Worm (Caenorhabditis elegans): ENCODE measurements around the gene tin-9.2.

tin-9.2 gene

ce11 chrIV:13071445-13071844, 27.4 kb upstream of the tin-9.2 start, which contains the start of gene scl-8:
Gene scl-8 (plus strand): TSS chrIV:13071745.
- TF ChIP-seq cog-1 (tag; optimal IDR thresholded peaks at IDR 0.05), result no peak
- no peak for TF ChIP-seq klf-2 (GFP tag; conservative IDR thresholded peaks at IDR 0.05)
- TF ChIP-seq med-1 (GFP tag; optimal IDR thresholded peaks at IDR 0.05; ENCODE audit: insufficient read depth), result no peak
- TF ChIP-seq T22C8.4 (GFP tag; IDR thresholded peaks at IDR 0.05), result no peak
- no peak for TF ChIP-seq flt-1 (GFP tag; IDR thresholded peaks at IDR 0.05)
- TF ChIP-seq ref-1 (GFP tag; conservative IDR thresholded peaks at IDR 0.05), result no peak
- TF ChIP-seq ztf-29 (GFP tag; IDR thresholded peaks at IDR 0.05), result no peak

DNA sequence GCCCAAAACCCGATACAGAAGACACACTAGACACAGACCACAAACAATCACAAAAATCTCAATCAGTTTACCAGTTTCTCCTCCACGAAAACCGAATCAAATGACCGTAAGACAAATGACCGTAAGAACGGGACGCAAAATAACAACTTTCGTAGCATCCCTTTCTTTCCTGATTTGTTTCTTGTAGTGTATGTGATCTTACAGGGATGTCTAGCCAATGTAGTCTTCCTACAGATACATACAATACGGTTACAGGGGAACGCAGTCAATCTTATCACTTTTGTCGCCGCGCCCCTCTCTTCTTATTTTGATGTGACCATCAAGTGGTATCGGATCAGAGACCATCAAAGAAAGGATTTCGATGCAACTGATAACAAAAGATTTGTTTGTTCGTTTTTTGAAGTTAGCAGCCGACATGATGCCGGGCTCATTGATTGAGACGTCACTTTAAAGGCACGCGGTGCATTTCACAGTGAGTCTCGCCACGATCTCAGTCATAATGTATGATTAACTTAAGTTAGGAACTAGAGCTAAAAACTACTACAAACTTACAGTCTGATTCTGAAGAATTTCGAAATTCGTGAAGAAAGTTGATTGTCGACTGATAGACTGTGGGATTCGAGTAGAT, 23.1 kb upstream of the tin-9.2 start:
- TF ChIP-seq ref-1 (GFP tag; conservative IDR thresholded peaks at IDR 0.05) (no peak), ztf-23 (GFP tag; IDR thresholded peaks at IDR 0.05) (no peak), ztf-29 (GFP tag; IDR thresholded peaks at IDR 0.05) (no peak), flt-1 (GFP tag; IDR thresholded peaks at IDR 0.05) (no peak), klf-2 (GFP tag; conservative IDR thresholded peaks at IDR 0.05) (no peak), cog-1 (tag; optimal IDR thresholded peaks at IDR 0.05) (no peak), tab-1 (GFP tag; IDR thresholded peaks at IDR 0.05) (no peak), T22C8.4 (GFP tag; IDR thresholded peaks at IDR 0.05) (no peak), med-1 (GFP tag; optimal IDR thresholded peaks at IDR 0.05; ENCODE audit: insufficient read depth) (no peak)

DNA sequence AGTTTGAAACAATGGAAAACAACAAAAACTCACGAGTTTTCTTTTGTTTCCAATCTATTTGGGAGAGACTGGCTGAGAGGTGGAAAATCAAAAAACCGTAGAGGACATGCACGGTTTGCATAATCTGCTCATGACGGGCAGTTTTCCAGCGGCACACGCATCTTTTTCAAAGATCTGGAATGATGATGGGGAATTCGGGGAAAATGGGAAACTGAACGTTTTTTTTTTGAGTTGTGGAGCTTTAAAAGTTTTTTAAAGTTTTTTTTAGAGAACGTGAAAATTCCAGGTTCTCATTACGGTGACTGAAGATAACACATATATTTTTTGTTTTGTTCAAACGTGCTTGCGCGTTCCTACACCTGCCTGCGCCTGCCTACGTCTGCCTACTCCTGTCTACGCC, 22.2 kb upstream of the tin-9.2 start, which contains the start of gene C39E9.7:
C39E9.7 (minus strand) TSS at position 101 of the 400 bp plus-strand sequence.
- TF ChIP-seq ztf-29 (GFP tag; IDR thresholded peaks at IDR 0.05) (no peak), ref-1 (GFP tag; conservative IDR thresholded peaks at IDR 0.05) (no peak), T22C8.4 (GFP tag; IDR thresholded peaks at IDR 0.05) (no peak), med-1 (GFP tag; optimal IDR thresholded peaks at IDR 0.05; ENCODE audit: insufficient read depth) (no peak), cog-1 (tag; optimal IDR thresholded peaks at IDR 0.05) (no peak), ztf-23 (GFP tag; IDR thresholded peaks at IDR 0.05) (no peak), tab-1 (GFP tag; IDR thresholded peaks at IDR 0.05) (no peak), flt-1 (GFP tag; IDR thresholded peaks at IDR 0.05) (no peak), klf-2 (GFP tag; conservative IDR thresholded peaks at IDR 0.05) (no peak)

- TF ChIP-seq tab-1 (GFP tag; IDR thresholded peaks at IDR 0.05), result no peak
Measured at ce11 chrIV:13077694-13078093, 21.1 kb upstream of the tin-9.2 start.

DNA sequence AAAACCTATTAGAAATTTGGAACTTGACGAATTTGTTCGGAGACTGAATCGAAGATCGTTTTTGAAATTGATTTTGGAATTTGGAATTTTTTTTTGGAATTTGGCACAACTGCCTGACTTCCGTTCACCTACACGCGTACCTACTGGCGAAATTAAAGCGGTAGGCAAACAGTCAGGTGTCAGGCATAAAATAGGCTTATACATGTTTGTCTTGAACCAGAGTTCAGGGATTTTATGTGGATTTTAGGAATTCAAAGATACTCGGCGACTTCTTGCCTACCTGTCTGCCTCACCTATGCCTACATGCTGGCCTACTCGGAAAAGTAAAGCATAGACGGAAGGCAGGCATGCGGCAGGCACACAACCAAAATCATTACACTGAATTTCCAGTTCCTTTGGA, 20.5 kb upstream of the tin-9.2 start:
- TF ChIP-seq flt-1 (GFP tag; IDR thresholded peaks at IDR 0.05), result no peak
- TF ChIP-seq tab-1 (GFP tag; IDR thresholded peaks at IDR 0.05), result no peak
- no peak for TF ChIP-seq ztf-29 (GFP tag; IDR thresholded peaks at IDR 0.05)
- no peak for TF ChIP-seq T22C8.4 (GFP tag; IDR thresholded peaks at IDR 0.05)
- no peak for TF ChIP-seq ref-1 (GFP tag; conservative IDR thresholded peaks at IDR 0.05)
- TF ChIP-seq ztf-23 (GFP tag; IDR thresholded peaks at IDR 0.05), result no peak
- TF ChIP-seq med-1 (GFP tag; optimal IDR thresholded peaks at IDR 0.05; ENCODE audit: insufficient read depth), result no peak
- no peak for TF ChIP-seq cog-1 (tag; optimal IDR thresholded peaks at IDR 0.05)
- TF ChIP-seq klf-2 (GFP tag; conservative IDR thresholded peaks at IDR 0.05), result no peak

- no peak for TF ChIP-seq tab-1 (GFP tag; IDR thresholded peaks at IDR 0.05)
- no peak for TF ChIP-seq cog-1 (tag; optimal IDR thresholded peaks at IDR 0.05)
- TF ChIP-seq ref-1 (GFP tag; conservative IDR thresholded peaks at IDR 0.05), result no peak
- no peak for TF ChIP-seq ztf-23 (GFP tag; IDR thresholded peaks at IDR 0.05)
- no peak for TF ChIP-seq klf-2 (GFP tag; conservative IDR thresholded peaks at IDR 0.05)
- no peak for TF ChIP-seq ztf-29 (GFP tag; IDR thresholded peaks at IDR 0.05)
- TF ChIP-seq med-1 (GFP tag; optimal IDR thresholded peaks at IDR 0.05; ENCODE audit: insufficient read depth), result no peak
- TF ChIP-seq flt-1 (GFP tag; IDR thresholded peaks at IDR 0.05), result no peak
- TF ChIP-seq T22C8.4 (GFP tag; IDR thresholded peaks at IDR 0.05), result no peak
Measured at ce11 chrIV:13079119-13079518, 19.7 kb upstream of the tin-9.2 start, which contains the start of gene C39E9.8. Gene C39E9.8 (plus strand): TSS chrIV:13079446.

ce11 chrIV:13080185-13080584, 18.6 kb upstream of the tin-9.2 start:
- TF ChIP-seq ztf-23 (GFP tag; IDR thresholded peaks at IDR 0.05), result no peak
- TF ChIP-seq ztf-29 (GFP tag; IDR thresholded peaks at IDR 0.05), result no peak
- TF ChIP-seq tab-1 (GFP tag; IDR thresholded peaks at IDR 0.05), result no peak
- TF ChIP-seq ref-1 (GFP tag; conservative IDR thresholded peaks at IDR 0.05), result no peak
- no peak for TF ChIP-seq flt-1 (GFP tag; IDR thresholded peaks at IDR 0.05)
- TF ChIP-seq T22C8.4 (GFP tag; IDR thresholded peaks at IDR 0.05), result no peak
- no peak for TF ChIP-seq med-1 (GFP tag; optimal IDR thresholded peaks at IDR 0.05; ENCODE audit: insufficient read depth)
- TF ChIP-seq klf-2 (GFP tag; conservative IDR thresholded peaks at IDR 0.05), result no peak
- TF ChIP-seq cog-1 (tag; optimal IDR thresholded peaks at IDR 0.05), result no peak

DNA sequence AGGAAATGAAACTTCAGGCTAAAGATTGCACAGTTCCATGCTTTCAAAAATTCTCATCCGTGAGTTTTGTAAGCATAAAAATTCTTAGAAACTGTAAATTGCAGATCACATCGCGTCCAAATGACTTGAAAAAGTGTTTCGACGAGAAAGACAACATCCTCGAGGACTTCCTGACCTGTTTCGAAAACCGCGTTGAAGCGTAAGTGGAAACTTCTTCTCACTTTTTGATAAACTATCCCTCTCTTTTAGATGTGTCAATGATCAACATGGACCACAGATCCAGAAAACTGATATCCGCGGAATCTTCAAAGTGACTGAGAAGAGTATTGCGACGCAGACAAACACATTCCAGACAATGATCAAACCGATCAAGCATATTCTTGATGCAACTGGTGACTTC, 17.9 kb upstream of the tin-9.2 start:
- no peak for TF ChIP-seq med-1 (GFP tag; optimal IDR thresholded peaks at IDR 0.05; ENCODE audit: insufficient read depth)
- no peak for TF ChIP-seq flt-1 (GFP tag; IDR thresholded peaks at IDR 0.05)
- TF ChIP-seq cog-1 (tag; optimal IDR thresholded peaks at IDR 0.05), result no peak
- no peak for TF ChIP-seq ztf-23 (GFP tag; IDR thresholded peaks at IDR 0.05)
- TF ChIP-seq ztf-29 (GFP tag; IDR thresholded peaks at IDR 0.05), result no peak
- TF ChIP-seq T22C8.4 (GFP tag; IDR thresholded peaks at IDR 0.05), result no peak
- no peak for TF ChIP-seq tab-1 (GFP tag; IDR thresholded peaks at IDR 0.05)
- no peak for TF ChIP-seq klf-2 (GFP tag; conservative IDR thresholded peaks at IDR 0.05)
- TF ChIP-seq ref-1 (GFP tag; conservative IDR thresholded peaks at IDR 0.05), result no peak

- TF ChIP-seq T22C8.4 (GFP tag; IDR thresholded peaks at IDR 0.05), result no peak
- no peak for TF ChIP-seq ztf-29 (GFP tag; IDR thresholded peaks at IDR 0.05)
- TF ChIP-seq ztf-23 (GFP tag; IDR thresholded peaks at IDR 0.05), result no peak
- no peak for TF ChIP-seq cog-1 (tag; optimal IDR thresholded peaks at IDR 0.05)
- TF ChIP-seq ref-1 (GFP tag; conservative IDR thresholded peaks at IDR 0.05), result no peak
- no peak for TF ChIP-seq klf-2 (GFP tag; conservative IDR thresholded peaks at IDR 0.05)
- TF ChIP-seq med-1 (GFP tag; optimal IDR thresholded peaks at IDR 0.05; ENCODE audit: insufficient read depth), result no peak
- TF ChIP-seq flt-1 (GFP tag; IDR thresholded peaks at IDR 0.05), result no peak
- no peak for TF ChIP-seq tab-1 (GFP tag; IDR thresholded peaks at IDR 0.05)
Measured at ce11 chrIV:13082106-13082505, 16.7 kb upstream of the tin-9.2 start.

Measured in whole organism, midembryonic.